Worm (Caenorhabditis elegans) whole organism, L4/young adult: ENCODE results near the gene T22B2.2.

Source experiments
- W03F9.2 ChIP-seq: fragments of 150-350 bp; optimal IDR thresholded peaks from 2 replicates; lab custom pipeline; 2014; ENCODE audit warnings: missing biosample characterization, missing genetic modification characterization
- him-1 ChIP-seq: sonication (generic microtip); optimal IDR thresholded peaks from 2 replicates; lab custom pipeline; 2016; ENCODE audit warnings: missing genotype, missing genetic modification reagents, missing genetic modification characterization, missing compliant biosample characterization

- TF ChIP-seq W03F9.2 (tag; lab: Kevin White, UChicago) (no peak), him-1 (tag; lab: Kevin White, UChicago) (no peak)
These were observed 12.5 kb downstream of the T22B2.2 start for ce11 chrX:3932694-3933093.
